Fruit fly (Drosophila melanogaster) Kc167 (cell line): ENCODE measurements around the gene Mat89Ba.
A peak's percentile ranks its signal among the peaks of the same experiment; 100 is the strongest.

Experiments
- Myc ChIP-seq: fragments of >200 bp; optimal IDR thresholded peaks from 2 replicates; lab custom pipeline; 2017; ENCODE audit warnings: missing external identifiers
- Sin3A ChIP-seq: fragments of >200 bp; optimal IDR thresholded peaks from 2 replicates; lab custom pipeline; 2018; ENCODE audit warnings: missing external identifiers
- h ChIP-seq: fragments of >200 bp; optimal IDR thresholded peaks from 3 replicates; lab custom pipeline; 2018; ENCODE audit warnings: missing external identifiers
- insv ChIP-seq: fragments of >200 bp; optimal IDR thresholded peaks from 3 replicates; lab custom pipeline; 2018; ENCODE audit warnings: missing external identifiers
- psq ChIP-seq: fragments of >200 bp; optimal IDR thresholded peaks from 2 replicates; lab custom pipeline; 2017; ENCODE audit warnings: missing external identifiers
- ttk ChIP-seq: sonication (Bioruptor generic); optimal IDR thresholded peaks from 2 replicates; lab custom pipeline; 2017; ENCODE audit warnings: missing external identifiers

The Mat89Ba gene

dm6 chr3R:16275890-16276619 is 3.8 kb upstream of the Mat89Ba start:
- no peak for TF ChIP-seq h (lab: Kevin White, UChicago)

dm6 chr3R:16275329-16275728 is 3.1 kb upstream of the Mat89Ba start:
- no peak for TF ChIP-seq psq (lab: Kevin White, UChicago)
- no peak for TF ChIP-seq Myc (lab: Kevin White, UChicago)
- no peak for TF ChIP-seq Sin3A (lab: Kevin White, UChicago)
- no peak for TF ChIP-seq insv
- TF ChIP-seq ttk (lab: Kevin White, UChicago): no peak
- TF ChIP-seq h (lab: Kevin White, UChicago): no peak

- TF ChIP-seq h (lab: Kevin White, UChicago) (no peak), ttk (lab: Kevin White, UChicago) (peak; percentile 11)
These were observed 2.3 kb upstream of the Mat89Ba start for dm6 chr3R:16274534-16274933.

dm6 chr3R:16273503-16274131 is 1.4 kb upstream of the Mat89Ba start:
- TF ChIP-seq insv (no peak), Myc (lab: Kevin White, UChicago) (no peak), psq (lab: Kevin White, UChicago) (no peak), h (lab: Kevin White, UChicago) (no peak), ttk (lab: Kevin White, UChicago) (no peak), Sin3A (lab: Kevin White, UChicago) (no peak)

- no peak for TF ChIP-seq ttk (lab: Kevin White, UChicago)
- TF ChIP-seq psq (lab: Kevin White, UChicago): no peak
- no peak for TF ChIP-seq insv
- TF ChIP-seq h (lab: Kevin White, UChicago): no peak
- TF ChIP-seq Myc (lab: Kevin White, UChicago): no peak
- no peak for TF ChIP-seq Sin3A (lab: Kevin White, UChicago)
These were observed 713 bp upstream of the Mat89Ba start for dm6 chr3R:16272754-16273502.

dm6 chr3R:16266712-16267111 is 5.5 kb downstream of the Mat89Ba start, which contains the start of gene Mst89B:
Mst89B (plus strand) TSS chr3R:16267012.
- no peak for TF ChIP-seq psq (lab: Kevin White, UChicago)
- TF ChIP-seq h (lab: Kevin White, UChicago): no peak
- TF ChIP-seq ttk (lab: Kevin White, UChicago): no peak
- TF ChIP-seq Myc (lab: Kevin White, UChicago): no peak
- no peak for TF ChIP-seq insv
- TF ChIP-seq Sin3A (lab: Kevin White, UChicago): no peak

- TF ChIP-seq psq (lab: Kevin White, UChicago) (no peak), Sin3A (lab: Kevin White, UChicago) (no peak), insv (no peak), Myc (lab: Kevin White, UChicago) (no peak), ttk (lab: Kevin White, UChicago) (no peak)
These were observed 8.5 kb downstream of the Mat89Ba start, which contains the start of the genes bor and asun for dm6 chr3R:16263522-16264305. bor (minus strand) TSS chr3R:16264115. asun (plus strand) TSS chr3R:16264271.

- no peak for TF ChIP-seq insv
- TF ChIP-seq Sin3A (lab: Kevin White, UChicago): no peak
- no peak for TF ChIP-seq ttk (lab: Kevin White, UChicago)
- no peak for TF ChIP-seq Myc (lab: Kevin White, UChicago)
- TF ChIP-seq psq (lab: Kevin White, UChicago): no peak
- no peak for TF ChIP-seq h (lab: Kevin White, UChicago)
These were observed 11.6 kb downstream of the Mat89Ba start for dm6 chr3R:16260385-16261169.

dm6 chr3R:16257346-16257745 is 14.9 kb downstream of the Mat89Ba start:
- no peak for TF ChIP-seq ttk (lab: Kevin White, UChicago)
- TF ChIP-seq insv: no peak
- TF ChIP-seq Sin3A (lab: Kevin White, UChicago): no peak
- TF ChIP-seq h (lab: Kevin White, UChicago): no peak
- no peak for TF ChIP-seq Myc (lab: Kevin White, UChicago)
- TF ChIP-seq psq (lab: Kevin White, UChicago): no peak

dm6 chr3R:16256135-16256534 is 16.1 kb downstream of the Mat89Ba start:
- TF ChIP-seq Sin3A (lab: Kevin White, UChicago): no peak
- TF ChIP-seq psq (lab: Kevin White, UChicago): no peak
- no peak for TF ChIP-seq h (lab: Kevin White, UChicago)
- TF ChIP-seq ttk (lab: Kevin White, UChicago): no peak
- TF ChIP-seq Myc (lab: Kevin White, UChicago): no peak
- no peak for TF ChIP-seq insv
